Worm (Caenorhabditis elegans): Measurements from ENCODE around the gene spe-44.

- TF ChIP-seq blmp-1 (tag; optimal IDR thresholded peaks at IDR 0.05) (no peak), tbx-8 (GFP tag; optimal IDR thresholded peaks at IDR 0.05) (no peak), ceh-39 (tag; optimal IDR thresholded peaks at IDR 0.05) (no peak), elt-3 (tag; optimal IDR thresholded peaks at IDR 0.05) (no peak), ztf-11 (tag; optimal IDR thresholded peaks at IDR 0.05) (no peak), nhr-237 (tag; optimal IDR thresholded peaks at IDR 0.05) (no peak)
Observed at ce11 chrIV:12495196-12495595, 41.2 kb upstream of the spe-44 start, which contains the start of gene sru-20.
